Fruit fly (Drosophila melanogaster) whole organism, embryonic: Measurements from ENCODE around the gene CG4278.

Source experiments
- Aef1 ChIP-seq: fragments of 200-800 bp; sonication (Bioruptor generic); IDR thresholded peaks from 3 replicates; pipeline ENCODE4 v1.3.6; 2022; ENCODE audit warnings: missing biosample characterization, missing genetic modification characterization
- CG12071 ChIP-seq: fragments of 200-800 bp; sonication (Bioruptor generic); optimal IDR thresholded peaks from 3 replicates; lab custom pipeline; 2018; ENCODE audit warnings: missing biosample characterization, mild to moderate bottlenecking, missing genetic modification characterization
- CG13775 ChIP-seq: fragments of 200-800 bp; sonication (Bioruptor generic); optimal IDR thresholded peaks from 3 replicates; lab custom pipeline; 2017; ENCODE audit warnings: missing biosample characterization, mild to moderate bottlenecking, missing genetic modification characterization
- CG1647 ChIP-seq: fragments of 200-800 bp; sonication (Bioruptor generic); optimal IDR thresholded peaks from 3 replicates; lab custom pipeline; 2016; ENCODE audit warnings: missing biosample characterization, missing genetic modification characterization
- CG17186 ChIP-seq: fragments of 200-800 bp; sonication (Bioruptor generic); optimal IDR thresholded peaks from 3 replicates; lab custom pipeline; 2017; ENCODE audit warnings: missing biosample characterization, missing genetic modification reagents, missing genetic modification characterization
- CG17359 ChIP-seq: fragments of 200-800 bp; sonication (Bioruptor generic); optimal IDR thresholded peaks from 3 replicates; lab custom pipeline; 2018; ENCODE audit warnings: missing biosample characterization, mild to moderate bottlenecking, missing genetic modification characterization, moderate library complexity
- CG1792 ChIP-seq: fragments of 200-800 bp; sonication (Bioruptor generic); optimal IDR thresholded peaks from 2 replicates; lab custom pipeline; 2016; ENCODE audit warnings: missing biosample characterization, missing genetic modification characterization
- CG18011 ChIP-seq: fragments of 200-800 bp; sonication (Bioruptor generic); optimal IDR thresholded peaks from 2 replicates; lab custom pipeline; 2017; ENCODE audit warnings: missing biosample characterization, missing genetic modification characterization, mild to moderate bottlenecking, moderate library complexity, missing genotype
- CG2116 ChIP-seq: fragments of 200-800 bp; sonication (Bioruptor generic); optimal IDR thresholded peaks from 3 replicates; lab custom pipeline; 2018; ENCODE audit warnings: missing biosample characterization, mild to moderate bottlenecking, missing genetic modification characterization
- CG2120 ChIP-seq: fragments of 200-800 bp; sonication (Bioruptor generic); optimal IDR thresholded peaks from 3 replicates; lab custom pipeline; 2016; ENCODE audit warnings: missing biosample characterization, missing genetic modification characterization
- CG3838 ChIP-seq: fragments of 200-800 bp; sonication (Bioruptor generic); optimal IDR thresholded peaks from 3 replicates; lab custom pipeline; 2016; ENCODE audit warnings: missing biosample characterization, missing genetic modification characterization
- CG4820 ChIP-seq: fragments of 200-800 bp; sonication (Bioruptor generic); optimal IDR thresholded peaks from 3 replicates; lab custom pipeline; 2016; ENCODE audit warnings: missing biosample characterization, missing genetic modification characterization
- CG6765 ChIP-seq: fragments of 200-800 bp; sonication (Bioruptor generic); optimal IDR thresholded peaks from 3 replicates; lab custom pipeline; 2017; ENCODE audit warnings: missing biosample characterization, mild to moderate bottlenecking, missing genetic modification characterization
- CG6813 ChIP-seq: fragments of 200-800 bp; sonication (Bioruptor generic); optimal IDR thresholded peaks from 2 replicates; lab custom pipeline; 2017; ENCODE audit warnings: missing biosample characterization, missing genetic modification characterization, mild to moderate bottlenecking, moderate library complexity, missing genetic modification reagents
- CG9609 ChIP-seq: fragments of 200-800 bp; sonication (Bioruptor generic); optimal IDR thresholded peaks from 3 replicates; lab custom pipeline; 2016; ENCODE audit warnings: missing biosample characterization, missing genetic modification characterization
- Camta ChIP-seq: fragments of 200-800 bp; sonication (Bioruptor generic); optimal IDR thresholded peaks from 2 replicates; lab custom pipeline; 2016; ENCODE audit warnings: missing biosample characterization, missing genetic modification characterization
- Chrac-16 ChIP-seq: fragments of 200-800 bp; sonication (Bioruptor generic); optimal IDR thresholded peaks from 3 replicates; lab custom pipeline; 2016; ENCODE audit warnings: missing biosample characterization, missing genetic modification characterization
- CrebB ChIP-seq: fragments of 200-800 bp; sonication (Bioruptor generic); optimal IDR thresholded peaks from 3 replicates; lab custom pipeline; 2018; ENCODE audit warnings: missing biosample characterization, mild to moderate bottlenecking, missing genetic modification characterization
- Dp ChIP-seq: fragments of 200-800 bp; sonication (Bioruptor generic); optimal IDR thresholded peaks from 2 replicates; lab custom pipeline; 2018; ENCODE audit warnings: missing biosample characterization, mild to moderate bottlenecking, missing genetic modification characterization, moderate library complexity
- Ets65A ChIP-seq: fragments of 200-800 bp; sonication (Bioruptor generic); peaks from one replicate; lab custom pipeline; 2016; ENCODE audit warnings: missing biosample characterization, missing genetic modification characterization
- HHEX ChIP-seq: fragments of 200-800 bp; sonication (Bioruptor generic); optimal IDR thresholded peaks from 3 replicates; lab custom pipeline; 2017; ENCODE audit warnings: missing biosample characterization, mild to moderate bottlenecking, missing genetic modification characterization, missing genetic modification reagents
- HLH54F ChIP-seq: fragments of 200-800 bp; sonication (Bioruptor generic); optimal IDR thresholded peaks from 3 replicates; lab custom pipeline; 2016; ENCODE audit warnings: missing biosample characterization, missing genetic modification characterization
- Hand ChIP-seq: fragments of 200-800 bp; sonication (Bioruptor generic); optimal IDR thresholded peaks from 2 replicates; lab custom pipeline; 2017; ENCODE audit warnings: mild to moderate bottlenecking, missing biosample characterization, missing genetic modification reagents, missing genetic modification characterization
- Meics ChIP-seq: fragments of 200-800 bp; sonication (Bioruptor generic); optimal IDR thresholded peaks from 2 replicates; lab custom pipeline; 2017; ENCODE audit warnings: missing biosample characterization, mild to moderate bottlenecking, missing genetic modification characterization
- Nf-YB ChIP-seq: fragments of 200-800 bp; sonication (Bioruptor generic); optimal IDR thresholded peaks from 3 replicates; lab custom pipeline; 2019; ENCODE audit warnings: missing biosample characterization, mild to moderate bottlenecking, missing genetic modification characterization, moderate library complexity
- NfI ChIP-seq: fragments of 200-800 bp; sonication (Bioruptor generic); optimal IDR thresholded peaks from 3 replicates; lab custom pipeline; 2018; ENCODE audit warnings: missing biosample characterization, mild to moderate bottlenecking, missing genetic modification characterization, moderate library complexity
- Oli ChIP-seq: fragments of 200-800 bp; sonication (Bioruptor generic); optimal IDR thresholded peaks from 2 replicates; lab custom pipeline; 2018; ENCODE audit warnings: missing biosample characterization, mild to moderate bottlenecking, missing genetic modification characterization, moderate library complexity
- Sox102F ChIP-seq: fragments of 200-800 bp; sonication (Bioruptor generic); optimal IDR thresholded peaks from 2 replicates; lab custom pipeline; 2018; ENCODE audit warnings: missing biosample characterization, mild to moderate bottlenecking, missing genetic modification characterization, moderate library complexity
- Sry-δ ChIP-seq: fragments of 200-800 bp; sonication (Bioruptor generic); optimal IDR thresholded peaks from 2 replicates; lab custom pipeline; 2016; ENCODE audit warnings: missing biosample characterization, missing genetic modification characterization
- cg ChIP-seq: fragments of 200-800 bp; sonication (Bioruptor generic); optimal IDR thresholded peaks from 3 replicates; lab custom pipeline; 2019; ENCODE audit warnings: missing biosample characterization, mild to moderate bottlenecking, missing genetic modification characterization, moderate library complexity
- chif ChIP-seq, 2 experiments: fragments of 200-800 bp; sonication (Bioruptor generic); optimal IDR thresholded peaks; 3 replicates each; lab custom pipeline; 2016; ENCODE audit warnings: missing biosample characterization in 2 of 2, missing genetic modification characterization in 2 of 2
- cwo ChIP-seq: fragments of 200-800 bp; sonication (Bioruptor generic); optimal IDR thresholded peaks from 3 replicates; lab custom pipeline; 2017; ENCODE audit warnings: missing biosample characterization, missing genetic modification characterization, mild to moderate bottlenecking, moderate library complexity, missing genetic modification reagents
- dmrt99B ChIP-seq: fragments of 200-800 bp; sonication (Bioruptor generic); optimal IDR thresholded peaks from 2 replicates; lab custom pipeline; 2018; ENCODE audit warnings: missing biosample characterization, mild to moderate bottlenecking, missing genetic modification characterization, moderate library complexity
- en ChIP-seq: fragments of 200-800 bp; sonication (Bioruptor generic); optimal IDR thresholded peaks from 2 replicates; lab custom pipeline; 2016; ENCODE audit warnings: missing biosample characterization, missing genetic modification characterization
- exex ChIP-seq: fragments of 200-800 bp; sonication (Bioruptor generic); optimal IDR thresholded peaks from 4 replicates; lab custom pipeline; 2018; ENCODE audit warnings: missing biosample characterization, mild to moderate bottlenecking, missing genetic modification characterization, moderate library complexity
- fd96Cb ChIP-seq: fragments of 200-800 bp; sonication (Bioruptor generic); optimal IDR thresholded peaks from 2 replicates; lab custom pipeline; 2018; ENCODE audit warnings: missing biosample characterization, mild to moderate bottlenecking, missing genetic modification characterization, moderate library complexity
- ftz-f1 ChIP-seq: fragments of 200-800 bp; sonication (Bioruptor generic); optimal IDR thresholded peaks from 2 replicates; lab custom pipeline; 2016; ENCODE audit warnings: missing biosample characterization, missing genetic modification characterization
- gcm ChIP-seq: fragments of 200-800 bp; sonication (Bioruptor generic); optimal IDR thresholded peaks from 2 replicates; lab custom pipeline; 2019; ENCODE audit warnings: missing biosample characterization, mild to moderate bottlenecking, missing genetic modification characterization, moderate library complexity
- grau ChIP-seq: fragments of 200-800 bp; optimal IDR thresholded peaks from 3 replicates; lab custom pipeline; 2019; ENCODE audit warnings: missing biosample characterization, mild to moderate bottlenecking, missing genetic modification characterization, moderate library complexity
- org-1 ChIP-seq: fragments of 200-800 bp; sonication (Bioruptor generic); optimal IDR thresholded peaks from 2 replicates; lab custom pipeline; 2017; ENCODE audit warnings: missing biosample characterization, missing genetic modification characterization
- sob ChIP-seq: fragments of 200-800 bp; sonication (Bioruptor generic); IDR thresholded peaks from 2 replicates; pipeline ENCODE4 v1.3.6; 2022; ENCODE audit warnings: missing biosample characterization, missing genetic modification characterization
- sqz ChIP-seq: fragments of 200-800 bp; sonication (Bioruptor generic); optimal IDR thresholded peaks from 3 replicates; lab custom pipeline; 2018; ENCODE audit warnings: missing biosample characterization, mild to moderate bottlenecking, missing genetic modification characterization
- twi ChIP-seq: fragments of 200-800 bp; optimal IDR thresholded peaks from 2 replicates; lab custom pipeline; 2019; ENCODE audit warnings: missing biosample characterization, mild to moderate bottlenecking, missing genetic modification characterization, moderate library complexity
- tx ChIP-seq: fragments of 200-800 bp; sonication (Bioruptor generic); optimal IDR thresholded peaks from 2 replicates; lab custom pipeline; 2016; ENCODE audit warnings: missing biosample characterization, missing genetic modification characterization
- vfl ChIP-seq: fragments of 200-800 bp; sonication (Bioruptor generic); optimal IDR thresholded peaks from 2 replicates; lab custom pipeline; 2016; ENCODE audit warnings: missing biosample characterization, missing genetic modification characterization
- zf30C ChIP-seq: fragments of 200-800 bp; sonication (Bioruptor generic); optimal IDR thresholded peaks from 3 replicates; lab custom pipeline; 2018; ENCODE audit warnings: missing biosample characterization, mild to moderate bottlenecking, missing genetic modification characterization
- zfh1 ChIP-seq: fragments of 200-800 bp; sonication (Bioruptor generic); IDR thresholded peaks from 3 replicates; pipeline ENCODE4 v1.3.6; 2022; ENCODE audit warnings: missing biosample characterization, missing genetic modification characterization
- zfh2 ChIP-seq: fragments of 200-800 bp; sonication (Bioruptor generic); optimal IDR thresholded peaks from 2 replicates; lab custom pipeline; 2016; ENCODE audit warnings: missing biosample characterization, missing genetic modification characterization

The CG4278 gene

DNA sequence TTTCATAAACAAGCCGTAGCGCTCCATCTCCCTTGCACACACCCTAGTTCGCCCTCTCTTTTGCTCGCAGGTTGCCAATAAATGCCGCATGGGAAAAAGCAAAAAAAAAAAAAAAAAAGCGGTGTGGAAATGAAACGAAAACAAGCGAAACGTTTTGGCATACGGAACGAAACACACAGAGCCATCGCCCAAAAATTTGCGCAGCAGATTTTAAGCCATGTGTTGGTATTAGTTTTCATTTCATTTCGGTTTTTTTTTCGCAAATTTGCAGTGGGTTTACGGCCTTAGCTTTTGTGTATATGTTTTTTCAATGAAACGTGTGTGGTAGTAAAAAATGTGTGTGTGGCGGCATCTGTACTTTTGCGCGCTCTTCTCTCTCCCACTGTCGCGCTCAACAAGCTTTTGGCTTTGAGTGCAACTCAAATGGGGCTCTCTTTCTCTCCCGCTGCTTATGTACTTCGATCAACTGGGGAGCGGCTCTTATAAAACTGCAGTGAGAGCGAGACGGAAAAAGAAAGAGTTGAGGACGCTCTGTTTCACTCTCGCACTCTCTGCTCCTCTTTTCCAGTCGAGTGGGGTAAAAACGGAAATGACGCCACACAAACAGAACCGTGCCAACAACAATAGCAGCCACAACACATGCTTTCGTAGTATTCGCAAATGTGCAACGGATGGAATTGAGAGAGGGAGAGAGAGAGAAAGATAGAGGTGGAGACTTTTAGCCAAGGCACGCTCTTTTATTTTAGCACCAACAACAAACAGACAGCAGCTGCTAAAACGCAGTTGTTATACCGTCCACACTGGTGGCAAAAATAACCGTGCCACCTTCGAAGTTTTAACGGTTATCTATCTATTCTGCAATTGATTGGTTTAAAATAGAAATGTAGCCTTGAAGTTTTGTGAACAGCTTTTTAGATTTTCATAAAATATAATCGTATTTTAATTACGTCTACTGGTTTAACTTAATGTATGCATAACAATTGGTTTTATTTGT, 42.3 kb upstream of the CG4278 start (continued):
- TF ChIP-seq vfl (GFP tag; lab: Kevin White, UChicago) (no peak), fd96Cb (tag; lab: Kevin White, UChicago) (peak; percentile 24), Sry-δ (GFP tag; lab: Kevin White, UChicago) (peak; percentile 17), Dp (no peak), cg (GFP tag; lab: Kevin White, UChicago) (peak; percentile 62), CG13775 (GFP tag; lab: Kevin White, UChicago) (peak; percentile 61), HHEX (GFP tag; lab: Kevin White, UChicago) (peak; percentile 62), twi (tag; lab: Kevin White, UChicago) (peak; percentile 4), Camta (GFP tag; lab: Kevin White, UChicago) (peak; percentile 34), ftz-f1 (GFP tag; lab: Kevin White, UChicago) (peak; percentile 31), Oli (peak; percentile 56), sqz (peak; percentile 93), Nf-YB (GFP tag; lab: Kevin White, UChicago) (peak; percentile 18), CG1792 (GFP tag; lab: Kevin White, UChicago) (peak; percentile 3), zfh2 (peak; percentile 56), CG2116 (GFP tag; lab: Kevin White, UChicago) (peak; percentile 20), CG18011 (peak; percentile 32), CG2120 (GFP tag; lab: Kevin White, UChicago) (peak; percentile 61), cwo (GFP tag; lab: Kevin White, UChicago) (peak; percentile 72), CG9609 (GFP tag; lab: Kevin White, UChicago) (peak; percentile 53), Hand (GFP tag; lab: Kevin White, UChicago) (peak; percentile 48), CG12071 (GFP tag; lab: Kevin White, UChicago) (peak; percentile 66), sob (no peak), CG6765 (GFP tag; lab: Kevin White, UChicago) (peak; percentile 56), zfh1 (no peak), en (GFP tag; lab: Kevin White, UChicago) (no peak), Chrac-16 (GFP tag; lab: Kevin White, UChicago) (peak; percentile 33), CG4820 (GFP tag; lab: Kevin White, UChicago) (no peak), Meics (GFP tag; lab: Kevin White, UChicago) (peak; percentile 68), chif (GFP tag; optimal IDR thresholded peaks at IDR 0.05; lab: Kevin White, UChicago) (peak in 1 of 2 experiments; percentile 20), grau (tag; lab: Kevin White, UChicago) (peak; percentile 45), CG6813 (GFP tag; lab: Kevin White, UChicago) (peak; percentile 77), zf30C (no peak), exex (peak; percentile 51), NfI (GFP tag; lab: Kevin White, UChicago) (peak; percentile 42), tx (peak; percentile 31), Sox102F (peak; percentile 54), CG17186 (GFP tag; lab: Kevin White, UChicago) (no peak), HLH54F (GFP tag; lab: Kevin White, UChicago) (peak; percentile 48), CG3838 (GFP tag; lab: Kevin White, UChicago) (no peak), dmrt99B (tag; lab: Kevin White, UChicago) (peak; percentile 58), Aef1 (GFP tag; lab: Robert Waterston, UW) (no peak), Ets65A (peak; percentile 92), org-1 (GFP tag; lab: Kevin White, UChicago) (peak; percentile 52), CG17359 (tag; lab: Kevin White, UChicago) (peak; percentile 54), CrebB (peak; percentile 57), gcm (GFP tag; lab: Kevin White, UChicago) (peak; percentile 2), CG1647 (GFP tag; lab: Kevin White, UChicago) (peak; percentile 0)
